Fruit fly (Drosophila melanogaster) whole organism: ENCODE data around the gene Kcmf1.

Experiments used
- psq ChIP-seq: fragments of >200 bp; optimal IDR thresholded peaks from 2 replicates; lab custom pipeline; 2017
- usp ChIP-seq: fragments of >200 bp; optimal IDR thresholded peaks from 2 replicates; lab custom pipeline; 2017; ENCODE audit warnings: missing biosample characterization, missing genetic modification characterization, mixed read lengths

DNA sequence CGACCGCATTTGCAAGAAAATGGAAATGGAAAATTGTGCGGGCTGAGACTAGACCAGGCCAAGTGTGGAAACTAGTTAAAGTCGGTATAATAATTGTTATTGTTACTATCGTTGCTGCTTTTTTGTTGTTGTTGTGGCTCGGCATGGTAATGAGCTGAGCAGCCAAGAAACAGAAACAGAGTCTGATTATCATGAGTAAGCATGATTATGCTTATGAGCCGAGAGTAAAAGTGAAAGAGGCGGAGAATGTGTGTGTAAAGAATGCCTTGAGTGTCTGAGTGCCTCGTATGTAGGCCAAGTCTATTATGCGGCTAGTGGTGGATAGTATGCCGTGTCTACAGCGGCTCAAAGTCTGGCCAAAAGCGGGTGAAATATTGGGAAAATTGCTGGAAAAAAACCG, 44.0 kb downstream of the Kcmf1 start:
- TF ChIP-seq psq (lab: Kevin White, UChicago) (no peak), usp (no peak)
